Worm (Caenorhabditis elegans) whole organism, dauer: ENCODE measurements around the gene F15E6.10.

Experiments
- unc-62 ChIP-seq: sonication (generic microtip); optimal IDR thresholded peaks from 2 replicates; lab custom pipeline; 2017; ENCODE audit warnings: missing biosample characterization, missing genetic modification reagents, missing genetic modification characterization

The F15E6.10 gene

DNA sequence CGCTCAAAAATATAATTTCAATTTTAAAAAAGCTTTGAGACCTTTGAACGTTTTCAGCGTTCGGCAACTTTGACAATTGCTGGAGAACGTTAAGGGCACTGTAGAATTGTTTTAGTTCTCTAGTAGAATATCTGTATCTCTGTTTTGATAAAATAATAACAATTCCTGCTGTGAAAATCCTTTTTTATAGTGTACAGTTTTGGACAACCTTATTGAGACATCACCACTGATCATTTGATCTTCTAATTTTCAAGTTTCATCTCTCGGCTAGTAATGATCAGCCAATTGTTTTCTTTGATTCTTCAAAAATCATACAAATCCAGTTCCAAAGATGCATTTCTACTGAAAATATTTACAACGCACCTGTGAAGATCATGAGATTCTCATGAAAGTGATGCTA, at the start of gene F15E6.10:
F15E6.10 (plus strand) TSS at position 301 of the 400 bp plus-strand sequence.
- no peak for TF ChIP-seq unc-62 (GFP tag; lab: Kevin White, UChicago)

DNA sequence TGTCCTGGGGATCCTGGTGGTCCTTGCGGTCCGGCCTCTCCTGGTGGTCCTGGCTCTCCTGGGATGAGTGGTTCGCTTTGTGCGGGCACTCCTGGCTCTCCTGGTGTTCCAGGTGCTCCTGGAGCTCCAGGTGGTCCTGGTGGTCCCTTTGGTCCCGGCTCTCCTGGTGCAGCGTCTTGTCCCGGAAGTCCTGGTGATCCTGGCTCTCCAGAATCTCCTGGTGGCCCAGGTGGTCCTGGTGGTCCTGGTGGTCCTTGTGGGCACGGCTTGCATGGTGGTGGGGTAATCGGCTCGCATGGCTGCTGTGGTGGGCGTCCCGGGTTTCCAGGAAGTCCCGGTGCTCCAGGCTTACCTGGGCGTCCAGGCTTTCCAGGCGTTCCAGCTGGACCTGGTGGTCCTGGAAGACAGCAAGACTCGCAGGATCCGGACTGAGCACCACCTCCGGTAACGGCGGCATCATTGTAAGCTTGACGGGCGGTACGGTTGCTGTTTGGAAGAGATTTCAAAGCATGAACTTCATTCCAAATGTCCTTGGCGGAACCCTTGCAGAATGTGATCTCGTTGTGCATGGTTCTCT, 48.8 kb upstream of the F15E6.10 start:
- TF ChIP-seq unc-62 (GFP tag; lab: Kevin White, UChicago) = no peak

DNA sequence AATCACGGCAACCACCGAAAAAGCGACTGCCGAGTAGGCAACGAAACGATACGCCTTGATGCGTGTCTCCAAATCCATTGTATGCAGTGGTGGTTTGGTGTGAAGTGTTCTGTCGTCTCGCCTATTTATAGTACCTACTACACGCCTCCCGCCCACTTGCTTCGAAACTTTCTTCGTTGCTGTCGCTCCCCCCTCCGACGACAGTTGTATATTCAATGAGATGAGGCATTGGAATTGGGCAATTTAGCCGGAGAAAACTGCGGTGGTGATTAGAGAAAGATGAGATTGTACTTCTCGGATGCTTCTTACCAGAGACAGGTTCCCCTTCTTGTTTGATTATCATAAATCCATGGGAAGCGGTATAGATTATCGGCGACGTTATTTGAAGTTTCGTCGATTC, 48.2 kb upstream of the F15E6.10 start, which contains the start of gene col-34:
col-34 (minus strand) TSS at position 101 of the 400 bp plus-strand sequence.
- TF ChIP-seq unc-62 (GFP tag; lab: Kevin White, UChicago) = no peak

DNA sequence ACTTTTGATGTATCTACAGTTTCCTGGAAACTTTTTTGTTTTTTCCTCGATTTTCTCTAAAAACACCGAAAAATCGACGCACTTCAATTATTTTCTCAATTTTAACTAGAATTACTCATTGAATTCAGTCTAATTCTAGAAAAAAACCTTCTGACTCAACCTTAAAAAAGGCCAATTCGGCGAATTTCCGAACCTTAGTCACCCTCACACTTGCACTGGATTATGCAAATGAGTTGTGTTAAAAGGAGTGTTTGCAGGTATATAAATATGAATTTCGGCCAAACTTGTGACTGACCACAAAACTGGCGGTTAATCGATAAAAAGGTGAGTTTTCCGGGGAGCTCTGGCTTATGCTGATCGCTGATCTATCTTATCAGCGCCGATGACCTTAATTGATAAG, 46.2 kb upstream of the F15E6.10 start, which contains the start of gene ttr-20:
ttr-20 (plus strand) TSS at position 301 of the 400 bp plus-strand sequence.
- TF ChIP-seq unc-62 (GFP tag; lab: Kevin White, UChicago) = no peak

DNA sequence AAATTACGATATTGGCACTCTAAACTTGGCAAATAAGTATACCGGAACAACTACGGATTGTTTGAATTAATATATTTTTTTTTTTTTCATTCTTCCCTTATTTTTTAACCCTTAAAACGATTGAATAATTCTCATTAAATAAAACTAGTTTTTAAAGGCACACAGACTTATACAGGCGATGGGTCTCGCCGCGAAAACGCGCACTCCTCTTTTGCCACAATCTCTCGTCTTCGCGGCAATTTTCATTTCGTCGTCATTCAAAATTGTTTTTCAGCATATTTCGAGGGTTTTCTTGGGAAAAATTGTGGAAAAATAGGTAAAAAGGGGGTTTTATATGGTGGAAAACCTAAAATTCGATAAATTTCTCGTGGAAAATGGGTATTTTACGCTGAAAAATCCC, 45.3 kb upstream of the F15E6.10 start:
- no peak for TF ChIP-seq unc-62 (GFP tag; lab: Kevin White, UChicago)

DNA sequence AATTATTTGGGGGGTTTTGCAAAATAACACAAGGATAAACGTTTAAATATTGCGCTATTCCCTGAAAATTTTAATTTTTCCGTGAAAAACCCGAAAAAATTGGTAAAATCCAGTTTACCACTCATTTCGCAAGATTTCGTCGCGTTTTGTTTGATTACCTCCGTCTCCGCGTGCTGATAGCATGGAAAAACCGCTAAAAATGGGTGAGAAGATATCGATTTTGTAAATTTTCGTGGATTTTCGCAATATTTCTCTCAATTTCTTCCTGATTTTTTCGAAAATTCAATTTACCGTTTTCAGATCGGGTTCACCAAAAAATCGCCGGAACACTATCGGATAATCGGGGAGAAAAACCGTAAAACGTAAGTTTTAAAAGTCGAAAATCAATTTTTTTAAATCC, 44.9 kb upstream of the F15E6.10 start, which contains the start of gene ama-1:
ama-1 (plus strand) TSS at position 301 of the 400 bp plus-strand sequence.
- no peak for TF ChIP-seq unc-62 (GFP tag; lab: Kevin White, UChicago)

DNA sequence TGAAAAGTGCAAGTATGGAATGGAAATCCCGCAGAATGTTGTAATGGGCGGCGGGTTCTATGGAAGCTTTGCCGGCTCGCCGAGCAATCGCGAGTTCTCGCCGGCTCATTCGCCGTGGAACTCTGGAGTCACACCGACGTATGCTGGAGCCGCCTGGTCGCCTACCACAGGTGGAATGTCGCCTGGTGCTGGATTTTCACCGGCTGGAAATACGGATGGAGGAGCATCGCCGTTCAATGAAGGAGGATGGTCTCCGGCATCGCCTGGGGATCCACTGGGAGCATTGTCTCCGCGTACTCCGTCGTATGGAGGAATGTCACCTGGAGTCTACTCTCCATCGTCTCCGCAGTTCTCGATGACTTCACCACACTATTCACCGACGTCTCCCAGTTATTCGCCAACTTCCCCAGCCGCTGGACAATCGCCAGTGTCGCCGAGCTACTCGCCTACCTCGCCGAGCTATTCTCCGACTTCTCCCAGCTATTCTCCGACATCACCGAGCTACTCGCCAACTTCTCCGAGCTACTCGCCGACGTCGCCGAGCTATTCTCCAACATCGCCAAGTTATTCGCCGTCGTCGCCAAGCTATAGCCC, 37.6 kb upstream of the F15E6.10 start:
- no peak for TF ChIP-seq unc-62 (GFP tag; lab: Kevin White, UChicago)

DNA sequence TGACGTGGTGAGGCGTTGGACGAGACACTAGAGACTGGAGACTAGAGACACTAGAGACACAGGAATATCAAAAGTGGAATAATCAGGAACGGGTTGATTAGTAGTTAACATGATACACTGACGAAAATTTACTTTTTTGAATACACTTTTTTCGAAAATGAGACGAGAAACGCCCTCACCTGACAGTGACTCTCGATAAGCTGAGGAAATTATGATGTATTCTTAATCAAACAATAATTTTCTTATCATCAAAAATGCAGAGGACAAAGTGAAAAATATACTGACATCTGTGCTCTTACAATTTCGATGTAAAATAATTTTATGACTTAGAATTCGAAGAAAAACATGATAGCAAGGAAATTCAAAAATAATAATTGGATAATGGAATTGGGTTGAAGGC, 33.2 kb upstream of the F15E6.10 start:
- no peak for TF ChIP-seq unc-62 (GFP tag; lab: Kevin White, UChicago)

DNA sequence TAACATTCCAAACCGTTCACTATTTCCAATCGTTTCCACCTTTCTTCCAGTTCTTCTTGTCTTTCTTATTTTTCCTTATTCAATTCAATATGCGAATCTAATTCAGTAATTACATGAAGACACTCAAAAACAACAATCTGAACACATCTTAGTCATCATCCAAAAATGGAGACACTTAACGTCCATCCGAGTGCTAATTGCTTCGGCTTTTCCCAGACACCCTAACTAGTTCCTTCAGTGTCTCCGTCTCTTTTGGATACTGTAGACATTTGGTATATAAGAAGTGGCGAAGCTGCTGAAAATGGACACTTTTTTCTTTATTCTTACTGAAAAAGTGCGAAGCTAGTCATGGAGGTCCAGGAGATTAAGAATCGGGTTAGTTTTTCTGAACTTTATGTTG, 29.7 kb upstream of the F15E6.10 start, which contains the start of gene col-33:
col-33 (plus strand) TSS at position 301 of the 400 bp plus-strand sequence.
- TF ChIP-seq unc-62 (GFP tag; lab: Kevin White, UChicago) = no peak

DNA sequence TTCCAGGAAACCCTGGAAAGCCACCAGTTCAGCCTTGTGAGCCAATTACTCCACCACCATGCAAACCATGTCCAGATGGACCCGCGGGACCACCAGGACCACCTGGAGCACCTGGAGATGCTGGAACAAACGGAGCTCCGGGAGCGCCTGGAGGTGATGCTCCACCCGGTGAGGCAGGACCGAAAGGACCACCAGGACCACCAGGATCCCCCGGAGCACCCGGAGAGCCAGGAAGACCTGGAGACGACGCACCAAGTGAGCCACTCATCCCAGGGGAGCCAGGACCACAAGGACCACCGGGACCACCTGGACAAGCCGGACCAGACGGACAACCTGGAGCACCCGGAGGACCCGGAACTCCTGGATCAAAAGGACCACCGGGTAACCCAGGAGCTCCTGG, 28.0 kb upstream of the F15E6.10 start:
- no peak for TF ChIP-seq unc-62 (GFP tag; lab: Kevin White, UChicago)

DNA sequence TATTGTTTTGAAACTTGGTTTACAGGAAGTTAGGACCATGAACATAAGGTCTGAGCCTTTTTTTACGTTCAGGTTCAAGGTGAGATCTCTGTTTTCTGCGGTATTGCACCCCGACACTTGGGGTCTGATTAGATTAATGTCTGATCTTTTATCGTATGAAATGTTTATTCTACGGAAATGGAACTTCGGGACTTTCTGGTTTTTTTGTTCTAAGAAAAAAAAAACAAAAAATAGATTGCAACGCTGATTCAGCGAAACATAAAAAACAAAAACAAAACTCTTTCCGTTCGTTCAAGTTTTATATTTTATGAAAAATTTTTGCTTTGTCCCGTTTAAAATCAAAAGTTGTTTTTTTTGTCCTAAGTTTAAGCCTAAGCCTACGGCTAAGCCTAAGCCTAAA, 27.4 kb upstream of the F15E6.10 start, which contains the start of gene F36A4.5:
F36A4.5 (plus strand) TSS at position 301 of the 400 bp plus-strand sequence.
- no peak for TF ChIP-seq unc-62 (GFP tag; lab: Kevin White, UChicago)

DNA sequence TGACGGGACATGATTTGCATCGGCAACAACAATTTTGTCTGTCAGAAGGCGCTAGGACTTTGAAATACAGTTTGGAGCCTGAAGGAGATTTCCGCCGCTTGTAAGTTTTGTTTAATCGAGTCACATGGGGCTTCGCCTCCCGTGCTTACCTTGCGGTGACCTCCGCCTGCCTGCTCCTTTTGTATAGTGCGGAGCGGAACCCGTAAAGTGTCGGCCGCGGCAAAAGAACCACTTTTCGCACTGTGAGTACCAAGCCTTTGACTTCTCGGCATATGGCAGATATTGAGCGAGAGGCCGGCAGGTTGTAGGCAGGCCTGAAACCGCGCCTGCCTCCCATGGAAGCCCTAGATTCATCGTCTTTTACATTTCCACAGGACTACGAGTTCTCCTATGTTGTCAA, 26.7 kb upstream of the F15E6.10 start:
- TF ChIP-seq unc-62 (GFP tag; lab: Kevin White, UChicago) = no peak

DNA sequence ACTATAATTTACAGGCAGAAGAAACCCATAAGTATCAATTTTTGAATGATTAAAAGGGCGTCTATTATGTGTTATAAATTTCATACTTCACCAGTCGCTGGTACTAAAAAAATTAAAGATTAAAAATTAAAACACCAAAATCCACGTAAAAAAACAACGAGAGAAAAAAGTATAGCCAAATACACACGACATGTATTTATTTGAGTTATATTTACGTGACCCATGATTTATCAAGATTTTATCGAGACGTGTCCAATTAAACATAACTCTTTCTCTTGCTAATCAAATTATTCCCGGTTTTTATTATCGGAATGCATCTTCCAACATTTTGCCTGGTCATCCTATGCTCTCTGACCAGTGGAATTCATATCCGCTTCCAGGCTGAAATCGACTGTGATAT, 25.3 kb upstream of the F15E6.10 start, which contains the start of gene F36A4.4:
F36A4.4 (plus strand) TSS at position 301 of the 400 bp plus-strand sequence.
- TF ChIP-seq unc-62 (GFP tag; lab: Kevin White, UChicago) = no peak

DNA sequence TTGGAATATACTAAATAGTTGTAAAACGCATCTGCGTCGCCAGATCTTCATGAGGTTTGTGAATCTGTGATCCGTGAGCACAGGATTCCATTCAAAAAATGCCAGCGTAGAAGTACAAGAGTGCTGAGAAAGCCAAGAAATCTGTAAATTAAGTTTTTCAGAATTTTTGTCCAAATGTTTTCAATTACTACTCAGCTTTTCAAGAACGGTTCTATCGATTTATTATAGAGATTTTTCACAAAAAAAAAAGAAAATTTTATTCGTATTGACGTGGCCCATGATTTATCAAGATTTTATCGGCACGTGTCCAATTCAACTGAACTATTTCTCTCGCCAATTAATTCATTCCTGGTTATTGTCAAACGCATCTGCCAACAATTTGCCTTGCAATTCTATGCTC, 23.4 kb upstream of the F15E6.10 start, which contains the start of gene F36A4.3:
F36A4.3 (plus strand) TSS at position 301 of the 400 bp plus-strand sequence.
- no peak for TF ChIP-seq unc-62 (GFP tag; lab: Kevin White, UChicago)

DNA sequence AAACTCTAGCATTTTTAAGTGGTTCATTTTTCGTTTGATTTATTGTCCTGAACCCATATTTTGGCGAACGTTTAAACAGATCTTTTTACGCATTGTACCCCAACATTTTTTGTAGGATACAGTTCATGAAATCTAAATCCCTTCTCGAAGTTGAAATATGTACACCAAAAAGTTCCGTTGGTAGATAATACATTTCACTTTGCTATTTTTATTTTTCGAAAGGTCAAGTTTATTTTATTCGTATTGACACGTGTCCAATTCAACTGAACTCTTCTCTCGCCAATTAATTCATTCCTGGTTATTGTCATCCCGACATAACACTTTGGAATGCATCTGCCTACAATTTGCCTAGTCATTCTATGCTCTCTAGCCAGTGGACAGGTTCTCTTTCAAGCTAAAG, 21.7 kb upstream of the F15E6.10 start, which contains the start of gene F36A4.2:
F36A4.2 (plus strand) TSS at position 301 of the 400 bp plus-strand sequence.
- no peak for TF ChIP-seq unc-62 (GFP tag; lab: Kevin White, UChicago)

DNA sequence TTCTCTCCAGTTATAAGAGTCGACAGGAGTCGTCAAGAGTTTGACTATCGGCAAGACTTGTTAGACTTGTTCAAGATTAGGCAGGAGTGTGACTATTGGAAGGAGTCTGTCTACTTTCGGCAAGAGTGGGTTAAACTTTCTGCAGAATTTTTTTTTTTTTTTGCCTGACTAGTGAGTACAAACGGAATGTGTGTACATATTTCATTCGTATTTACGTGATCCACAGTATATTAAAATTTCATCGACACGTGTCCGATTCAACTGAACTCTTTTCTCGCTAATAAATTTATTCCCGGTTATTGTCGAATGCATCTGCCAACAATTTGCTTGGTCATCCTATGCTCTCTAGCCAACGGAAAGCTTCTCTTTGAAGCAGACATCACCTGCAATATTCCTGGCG, 20.5 kb upstream of the F15E6.10 start, which contains the start of gene F36A4.1:
F36A4.1 (plus strand) TSS at position 301 of the 400 bp plus-strand sequence.
- no peak for TF ChIP-seq unc-62 (GFP tag; lab: Kevin White, UChicago)
